In the genomic region with DNA sequence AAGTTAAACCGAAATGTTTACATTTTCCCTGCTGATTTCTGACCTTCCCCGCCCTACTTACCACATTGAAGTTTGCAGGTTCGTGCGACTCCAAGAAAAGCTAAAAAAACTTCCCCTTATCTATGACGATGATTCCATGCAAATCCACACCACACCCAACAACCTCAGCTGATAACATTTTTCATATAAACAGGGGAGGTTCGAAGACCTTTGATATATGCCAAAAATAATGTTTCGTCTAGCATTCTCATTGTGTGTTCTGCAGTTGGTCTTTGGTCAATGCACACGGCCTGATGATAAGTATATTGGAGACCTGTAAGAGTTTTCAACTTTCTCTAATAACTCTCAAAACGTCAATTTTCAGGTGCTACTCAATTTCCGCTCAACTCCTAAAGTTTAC, we compare ENCODE assay signal across 1 worm cellular context.
TF ChIP-seq lines count a peak whose summit lies in the region.

No protein-coding gene starts in this region.

TF ChIP-seq in whole organism, L4 larva, 104 proteins besides CTCF, POLR2A, EP300 and RAD21 (continued from another document):
- TF ChIP-seq nhr-10 (tag; optimal IDR thresholded peaks at IDR 0.05; lab: Kevin White, UChicago) (no peak), lin-39 (tag; optimal IDR thresholded peaks at IDR 0.05; lab: Kevin White, UChicago) (no peak), F37D6.2 (tag; optimal IDR thresholded peaks at IDR 0.05; lab: Kevin White, UChicago) (no peak), lsy-2 (tag; optimal IDR thresholded peaks at IDR 0.05; lab: Kevin White, UChicago) (no peak), lir-3 (tag; optimal IDR thresholded peaks at IDR 0.05; lab: Kevin White, UChicago) (no peak), ZK546.5 (tag; optimal IDR thresholded peaks at IDR 0.05; lab: Kevin White, UChicago) (no peak), dmd-9 (GFP tag; IDR thresholded peaks at IDR 0.05; lab: Robert Waterston, UW) (no peak), nhr-28 (tag; optimal IDR thresholded peaks at IDR 0.05; lab: Kevin White, UChicago) (peak; percentile 27), lin-38 (GFP tag; IDR thresholded peaks at IDR 0.05; lab: Robert Waterston, UW) (no peak)
